Worm (Caenorhabditis elegans) whole organism, young adult: Measurements from ENCODE around the gene zig-11.

ENCODE experiments used
- B0336.3 ChIP-seq: fragments of 200-800 bp; sonication (Bioruptor generic); IDR thresholded peaks from 2 replicates; pipeline ENCODE4 v1.3.6; 2022; ENCODE audit warnings: missing genetic modification characterization, missing compliant biosample characterization
- D2030.7 ChIP-seq: fragments of 200-800 bp; sonication (Bioruptor generic); IDR thresholded peaks from 2 replicates; pipeline ENCODE4 v1.3.6; 2022; ENCODE audit warnings: missing genetic modification reagents, missing genetic modification characterization, missing compliant biosample characterization
- F22D6.2 ChIP-seq: sonication (generic microtip); optimal IDR thresholded peaks from 2 replicates; lab custom pipeline; 2016; ENCODE audit warnings: mild to moderate bottlenecking, missing genetic modification characterization, missing compliant biosample characterization
- F23B12.7 ChIP-seq: sonication (generic microtip); optimal IDR thresholded peaks from 2 replicates; lab custom pipeline; 2017; ENCODE audit warnings: missing genetic modification characterization, mild to moderate bottlenecking, missing compliant biosample characterization, antibody characterized with exemption, moderate library complexity; ENCODE audit not compliant: insufficient read depth
- F37B4.10 ChIP-seq: fragments of 200-800 bp; sonication (Bioruptor generic); IDR thresholded peaks from 2 replicates; pipeline ENCODE4 v1.3.6; 2022; ENCODE audit warnings: missing genetic modification characterization, missing compliant biosample characterization
- F49E8.2 ChIP-seq: sonication (generic microtip); optimal IDR thresholded peaks from 3 replicates; lab custom pipeline; 2017; ENCODE audit warnings: missing genetic modification characterization, mild to moderate bottlenecking, missing compliant biosample characterization, antibody characterized with exemption, moderate library complexity; ENCODE audit not compliant: insufficient read depth
- K12H6.12 ChIP-seq: fragments of 200-800 bp; sonication (Bioruptor generic); optimal IDR thresholded peaks from 2 replicates; lab custom pipeline; 2018; ENCODE audit warnings: mild to moderate bottlenecking, missing genetic modification characterization, missing compliant biosample characterization
- Y53F4B.3 ChIP-seq: fragments of 200-800 bp; sonication (Bioruptor generic); IDR thresholded peaks from 2 replicates; pipeline ENCODE4 v1.3.6; 2022; ENCODE audit warnings: missing genetic modification reagents, missing genetic modification characterization, missing compliant biosample characterization
- Y53G8AR.9 ChIP-seq: fragments of 200-800 bp; sonication (Bioruptor generic); conservative IDR thresholded peaks from 2 replicates; pipeline ENCODE4 v1.3.6; 2022; ENCODE audit warnings: missing genetic modification reagents, missing genetic modification characterization, missing compliant biosample characterization
- ZK185.1 ChIP-seq: sonication (generic microtip); optimal IDR thresholded peaks from 2 replicates; lab custom pipeline; 2016; ENCODE audit warnings: mild to moderate bottlenecking, missing genetic modification characterization, missing compliant biosample characterization; ENCODE audit not compliant: poor library complexity, severe bottlenecking
- ama-1 ChIP-seq, 3 experiments: fragments of 150-350 bp in 1 of 3; sonication (generic microtip) in 2 of 3; optimal IDR thresholded peaks; 2 replicates each; lab custom pipeline; 2014 to 2018; ENCODE audit warnings: missing biosample characterization in 2 of 3, missing genetic modification characterization in 2 of 3, missing genetic modification reagents in 2 of 3
- attf-5 ChIP-seq: fragments of 200-800 bp; sonication (Bioruptor generic); optimal IDR thresholded peaks from 2 replicates; lab custom pipeline; 2018; ENCODE audit warnings: mild to moderate bottlenecking, missing genetic modification characterization, missing compliant biosample characterization
- bed-2 ChIP-seq: fragments of 200-800 bp; sonication (Bioruptor generic); IDR thresholded peaks from 2 replicates; pipeline ENCODE4 v1.3.6; 2022; ENCODE audit warnings: missing genetic modification reagents, missing genetic modification characterization, missing compliant biosample characterization
- cebp-1 ChIP-seq, 2 experiments: fragments of 200-800 bp in 1 of 2; sonication (Bioruptor generic) in 1 of 2; sonication (generic microtip) in 1 of 2; IDR thresholded peaks in 1 of 2; optimal IDR thresholded peaks in 1 of 2; 2 replicates each; pipeline versions ENCODE4 v1.3.6 to Lab custom; 2017 to 2022; ENCODE audit warnings: missing compliant biosample characterization in 2 of 2, missing genetic modification characterization in 2 of 2, mild to moderate bottlenecking in 1 of 2, missing genetic modification reagents in 1 of 2, moderate library complexity in 1 of 2
- cebp-2 ChIP-seq: fragments of 200-800 bp; sonication (Bioruptor generic); IDR thresholded peaks from 2 replicates; pipeline ENCODE4 v1.3.6; 2022; ENCODE audit warnings: missing genetic modification characterization, missing compliant biosample characterization
- ceh-27 ChIP-seq: fragments of 200-800 bp; sonication (Bioruptor generic); optimal IDR thresholded peaks from 2 replicates; lab custom pipeline; 2018; ENCODE audit warnings: mild to moderate bottlenecking, missing genetic modification characterization, moderate library complexity, missing compliant biosample characterization
- chd-7 ChIP-seq: sonication (generic microtip); optimal IDR thresholded peaks from 2 replicates; lab custom pipeline; 2016; ENCODE audit warnings: mild to moderate bottlenecking, missing genetic modification characterization, moderate library complexity, missing compliant biosample characterization
- die-1 ChIP-seq: sonication (generic microtip); optimal IDR thresholded peaks from 2 replicates; lab custom pipeline; 2016; ENCODE audit warnings: missing genotype, mild to moderate bottlenecking, missing genetic modification characterization, missing compliant biosample characterization
- dox-1 ChIP-seq: fragments of 200-800 bp; sonication (Bioruptor generic); IDR thresholded peaks from 2 replicates; pipeline ENCODE4 v1.3.6; 2022; ENCODE audit warnings: missing genetic modification reagents, missing genetic modification characterization, missing compliant biosample characterization
- efl-1 ChIP-seq: fragments of 150-350 bp; optimal IDR thresholded peaks from 2 replicates; lab custom pipeline; 2014; ENCODE audit warnings: missing biosample characterization, missing genetic modification reagents, missing genetic modification characterization
- ekl-4 ChIP-seq: fragments of 200-800 bp; sonication (Bioruptor generic); IDR thresholded peaks from 2 replicates; pipeline ENCODE4 v1.3.6; 2022; ENCODE audit warnings: missing genetic modification reagents, missing genetic modification characterization, missing compliant biosample characterization
- him-1 ChIP-seq: sonication (generic microtip); optimal IDR thresholded peaks from 2 replicates; lab custom pipeline; 2016; ENCODE audit warnings: missing genotype, missing genetic modification reagents, missing genetic modification characterization, missing compliant biosample characterization
- hlh-26 ChIP-seq: fragments of 200-800 bp; sonication (Bioruptor generic); conservative IDR thresholded peaks from 2 replicates; pipeline ENCODE4 v1.3.6; 2022; ENCODE audit warnings: missing genetic modification reagents, missing genetic modification characterization, missing compliant biosample characterization
- hsf-1 ChIP-seq: fragments of 200-800 bp; sonication (Bioruptor generic); IDR thresholded peaks from 2 replicates; pipeline ENCODE4 v1.3.6; 2022; ENCODE audit warnings: missing genetic modification reagents, missing genetic modification characterization, missing compliant biosample characterization
- lin-35 ChIP-seq, 3 experiments: fragments of 150-350 bp in 2 of 3; sonication (generic microtip) in 1 of 3; optimal IDR thresholded peaks; 2 replicates each; lab custom pipeline; 2014 to 2018; ENCODE audit warnings: missing biosample characterization in 3 of 3, missing genetic modification characterization in 3 of 3, missing genetic modification reagents in 3 of 3
- lin-54 ChIP-seq: fragments of 200-800 bp; sonication (Bioruptor generic); optimal IDR thresholded peaks from 2 replicates; lab custom pipeline; 2018; ENCODE audit warnings: mild to moderate bottlenecking, missing genetic modification characterization, missing compliant biosample characterization
- lsl-1 ChIP-seq: fragments of 200-800 bp; sonication (Bioruptor generic); optimal IDR thresholded peaks from 2 replicates; lab custom pipeline; 2018; ENCODE audit warnings: mild to moderate bottlenecking, missing genetic modification characterization, moderate library complexity, missing compliant biosample characterization
- madf-6 ChIP-seq: fragments of 200-800 bp; sonication (Bioruptor generic); IDR thresholded peaks from 2 replicates; pipeline ENCODE4 v1.3.6; 2022; ENCODE audit warnings: missing genetic modification reagents, missing genetic modification characterization, missing compliant biosample characterization
- mcd-1 ChIP-seq: fragments of 200-800 bp; sonication (Bioruptor generic); IDR thresholded peaks from 2 replicates; pipeline ENCODE4 v1.3.6; 2022; ENCODE audit warnings: missing genetic modification reagents, missing genetic modification characterization, missing compliant biosample characterization
- nhr-27 ChIP-seq: fragments of 200-800 bp; sonication (Bioruptor generic); optimal IDR thresholded peaks from 2 replicates; lab custom pipeline; 2018; ENCODE audit warnings: mild to moderate bottlenecking, missing genetic modification characterization, moderate library complexity, missing compliant biosample characterization
- snpc-1.1 ChIP-seq: sonication (generic microtip); optimal IDR thresholded peaks from 2 replicates; lab custom pipeline; 2017; ENCODE audit warnings: missing genetic modification characterization, mild to moderate bottlenecking, missing compliant biosample characterization, antibody characterized with exemption, moderate library complexity, missing genotype, missing genetic modification reagents; ENCODE audit not compliant: insufficient read depth
- sptf-2 ChIP-seq: fragments of 200-800 bp; sonication (Bioruptor generic); optimal IDR thresholded peaks from 2 replicates; lab custom pipeline; 2018; ENCODE audit warnings: mild to moderate bottlenecking, missing genetic modification characterization, missing compliant biosample characterization
- unc-62 ChIP-seq: fragments of 150-350 bp; optimal IDR thresholded peaks from 2 replicates; lab custom pipeline; 2014; ENCODE audit warnings: missing biosample characterization, missing genetic modification reagents, missing genetic modification characterization
- zfh-2 ChIP-seq: fragments of 200-800 bp; sonication (Bioruptor generic); conservative IDR thresholded peaks from 2 replicates; pipeline ENCODE4 v1.3.6; 2022; ENCODE audit warnings: missing genetic modification reagents, missing genetic modification characterization, missing compliant biosample characterization
- ztf-25 ChIP-seq: fragments of 200-800 bp; sonication (Bioruptor generic); IDR thresholded peaks from 2 replicates; pipeline ENCODE4 v1.3.6; 2022; ENCODE audit warnings: missing genetic modification reagents, missing genetic modification characterization, missing compliant biosample characterization

Gene zig-11

DNA sequence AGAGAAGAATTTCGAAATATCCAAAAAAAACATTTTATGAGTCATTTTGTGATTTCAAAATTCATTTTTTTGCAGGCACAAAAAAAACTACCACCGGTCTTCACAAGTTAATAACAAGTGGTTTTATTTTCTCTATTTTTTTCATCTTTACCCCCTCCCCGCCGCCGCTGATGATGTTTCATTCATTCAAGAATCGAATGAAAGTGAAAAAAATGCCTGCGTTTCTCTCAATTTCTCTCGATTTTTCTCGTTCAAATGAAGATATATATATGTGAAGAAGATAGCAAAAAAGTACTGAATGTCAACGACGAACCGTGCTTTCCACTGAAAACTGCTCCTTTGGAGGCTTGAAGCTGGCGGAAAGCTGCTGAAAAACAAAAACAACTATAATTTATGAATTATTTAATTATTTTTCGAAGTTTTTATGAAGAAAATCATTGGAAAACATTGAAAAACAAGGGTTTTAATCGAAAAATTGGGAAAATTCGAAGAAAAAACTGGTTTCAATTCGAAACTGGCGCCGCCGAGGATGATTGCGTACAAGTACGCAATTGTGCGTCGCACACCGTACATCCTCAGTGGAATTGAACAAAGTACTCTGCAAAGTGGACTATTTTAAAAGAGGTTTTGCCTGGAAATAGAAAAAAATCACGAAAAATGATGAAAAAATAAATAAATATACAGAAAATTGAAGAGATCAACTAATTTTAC lies at the start of gene zig-11:
Gene zig-11, minus strand, starts transcription at position 373 of the 711 bp plus-strand sequence.
- TF ChIP-seq nhr-27 (tag; lab: Kevin White, UChicago) (no peak), F23B12.7 (tag; lab: Kevin White, UChicago) (peak; percentile 13), efl-1 (GFP tag; lab: Kevin White, UChicago) (peak; percentile 69), die-1 (no peak), lin-35 (GFP tag; optimal IDR thresholded peaks at IDR 0.05; lab: Kevin White, UChicago) (peak in 1 of 3 experiments; percentile 32), lin-54 (GFP tag; lab: Kevin White, UChicago) (peak; percentile 61), hsf-1 (no peak), cebp-1 (GFP tag; IDR thresholded peaks at IDR 0.05; lab: Robert Waterston, UW) (no peak), cebp-1 (tag; optimal IDR thresholded peaks at IDR 0.05; lab: Kevin White, UChicago) (peak; percentile 53), him-1 (tag; lab: Kevin White, UChicago) (no peak), sptf-2 (GFP tag; lab: Kevin White, UChicago) (no peak), lsl-1 (GFP tag; lab: Kevin White, UChicago) (peak; percentile 16), K12H6.12 (no peak)

- TF ChIP-seq D2030.7 (GFP tag; lab: Robert Waterston, UW): no peak
- peak; percentile 12 for TF ChIP-seq ceh-27 (GFP tag; lab: Kevin White, UChicago)
Observed at ce11 chrV:1940472-1941221, 47.9 kb upstream of the zig-11 start.

DNA sequence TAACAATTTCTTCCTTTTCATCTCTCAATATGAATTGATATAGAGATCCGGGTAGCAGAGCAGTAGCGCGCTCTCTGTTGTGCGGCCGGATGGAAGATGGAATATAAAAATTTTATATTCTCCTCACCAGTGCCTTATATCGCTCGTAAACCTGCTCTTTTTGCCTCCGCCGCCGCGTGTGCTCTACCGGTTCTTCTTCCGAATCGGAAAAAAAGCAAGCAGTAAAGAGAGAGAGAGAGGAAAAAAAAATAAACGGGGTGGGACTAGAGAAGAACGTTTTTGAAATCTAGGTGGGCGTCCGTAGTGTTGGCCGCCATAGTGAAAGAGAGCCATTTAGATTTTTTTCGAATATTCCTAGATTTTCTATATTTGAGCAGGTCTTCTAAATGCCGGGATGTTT lies 45.2 kb upstream of the zig-11 start, which contains the start of gene glb-25:
Gene glb-25, plus strand, starts transcription at position 301 of the 400 bp plus-strand sequence.
- TF ChIP-seq cebp-2 (GFP tag; lab: Robert Waterston, UW) (no peak), unc-62 (GFP tag; lab: Kevin White, UChicago) (no peak), F49E8.2 (tag; lab: Kevin White, UChicago) (no peak), hlh-26 (GFP tag; lab: Robert Waterston, UW) (no peak), B0336.3 (GFP tag; lab: Robert Waterston, UW) (no peak), ekl-4 (no peak), madf-6 (GFP tag; lab: Robert Waterston, UW) (no peak), lsl-1 (GFP tag; lab: Kevin White, UChicago) (no peak), Y53G8AR.9 (GFP tag; lab: Robert Waterston, UW) (no peak), F22D6.2 (tag; lab: Kevin White, UChicago) (no peak), Y53F4B.3 (no peak)

- no peak for TF ChIP-seq zfh-2 (GFP tag; lab: Robert Waterston, UW)
- TF ChIP-seq attf-5 (GFP tag; lab: Kevin White, UChicago): no peak
- no peak for TF ChIP-seq snpc-1.1
- TF ChIP-seq ZK185.1: no peak
- TF ChIP-seq ztf-25 (GFP tag; lab: Robert Waterston, UW): no peak
- TF ChIP-seq chd-7 (tag; lab: Kevin White, UChicago): no peak
- no peak for TF ChIP-seq ama-1 (optimal IDR thresholded peaks at IDR 0.05; lab: Kevin White, UChicago)
- no peak for TF ChIP-seq ama-1 (GFP tag; optimal IDR thresholded peaks at IDR 0.05; lab: Kevin White, UChicago)
- no peak for TF ChIP-seq bed-2 (GFP tag; lab: Robert Waterston, UW)
- no peak for TF ChIP-seq F37B4.10 (GFP tag; lab: Robert Waterston, UW)
- no peak for TF ChIP-seq mcd-1
- TF ChIP-seq dox-1: no peak
- TF ChIP-seq, all 124 proteins: peak for 0
Observed at ce11 chrV:1935494-1935893, 42.8 kb upstream of the zig-11 start.
